Fruit fly (Drosophila melanogaster): Measurements from ENCODE around the gene CG3999.

Gene CG3999

dm6 chr3R:10283114-10283513 is 31.8 kb downstream of the CG3999 start (continued):
- TF ChIP-seq CG1621 (tag; optimal IDR thresholded peaks at IDR 0.05) (no peak), Met (GFP tag; optimal IDR thresholded peaks at IDR 0.05) (no peak), Eip75B (GFP tag; optimal IDR thresholded peaks at IDR 0.05) (no peak), CG6854 (GFP tag; optimal IDR thresholded peaks at IDR 0.05) (no peak), acj6 (GFP tag; optimal IDR thresholded peaks at IDR 0.05) (no peak), vri (GFP tag; optimal IDR thresholded peaks at IDR 0.05) (no peak), CG31627 (GFP tag; optimal IDR thresholded peaks at IDR 0.05) (no peak)

dm6 chr3R:10284169-10284568 is 32.9 kb downstream of the CG3999 start:
- TF ChIP-seq CG10669 (GFP tag; optimal IDR thresholded peaks at IDR 0.05) (no peak), dac (GFP tag; optimal IDR thresholded peaks at IDR 0.05) (no peak), svp (GFP tag) (no peak), fd59A (GFP tag; optimal IDR thresholded peaks at IDR 0.05) (no peak), CG8119 (GFP tag; IDR thresholded peaks at IDR 0.05) (no peak), net (GFP tag; optimal IDR thresholded peaks at IDR 0.05) (no peak), CG32006 (GFP tag; optimal IDR thresholded peaks at IDR 0.05) (no peak), CG3919 (GFP tag; optimal IDR thresholded peaks at IDR 0.05) (no peak), CG7368 (GFP tag; optimal IDR thresholded peaks at IDR 0.05) (no peak), CG11294 (GFP tag; IDR thresholded peaks at IDR 0.05) (no peak), Eip75B (GFP tag; optimal IDR thresholded peaks at IDR 0.05) (no peak), Hr4 (GFP tag; optimal IDR thresholded peaks at IDR 0.05) (no peak)

All from whole organism, prepupa.